Worm (Caenorhabditis elegans): ENCODE results near the gene nhr-99.

DNA sequence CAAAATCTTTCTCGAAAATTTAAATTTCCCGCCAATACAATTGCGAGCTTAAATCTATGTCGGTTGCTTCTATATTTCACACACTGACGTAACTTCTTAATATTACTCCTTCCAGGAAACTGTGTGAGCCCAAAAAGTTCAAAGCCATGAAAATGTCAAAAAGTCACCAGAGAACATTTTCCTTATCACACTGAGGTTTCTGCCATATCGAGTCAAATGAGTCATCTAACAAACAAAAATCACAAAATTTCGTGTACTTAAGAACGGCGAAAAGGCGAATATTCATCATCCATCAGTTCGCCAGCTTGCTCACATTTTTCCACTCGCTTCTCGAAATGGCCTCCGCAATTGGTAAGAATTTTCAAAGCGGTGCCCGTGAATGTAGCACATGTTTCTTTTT lies 24.9 kb upstream of the nhr-99 start, which contains the start of gene M02H5.8:
- no peak for TF ChIP-seq sem-2 (GFP tag; optimal IDR thresholded peaks at IDR 0.05)
- no peak for TF ChIP-seq lsy-2 (tag; optimal IDR thresholded peaks at IDR 0.05)

Data from whole organism, mixed stage, embryonic.